Worm (Caenorhabditis elegans) whole organism, L2 larva: ENCODE data around the gene npax-2.
A peak's percentile ranks its signal among the peaks of the same experiment; 100 is the strongest.

Experiments
- ama-1 ChIP-seq: fragments of 150-350 bp; optimal IDR thresholded peaks from 2 replicates; lab custom pipeline; 2018; ENCODE audit warnings: inconsistent platforms
- gmeb-1 ChIP-seq: fragments of 150-350 bp; optimal IDR thresholded peaks from 2 replicates; lab custom pipeline; 2014; ENCODE audit warnings: missing biosample characterization, missing genetic modification characterization
- skn-1 ChIP-seq: sonication (generic microtip); optimal IDR thresholded peaks from 2 replicates; lab custom pipeline; 2017; ENCODE audit warnings: missing biosample characterization, missing genetic modification characterization
- snpc-4 ChIP-seq: fragments of 150-350 bp; optimal IDR thresholded peaks from 2 replicates; lab custom pipeline; 2014; ENCODE audit warnings: missing biosample characterization, missing genetic modification characterization
- unc-55 ChIP-seq: fragments of 150-350 bp; sonication (generic microtip); optimal IDR thresholded peaks from 3 replicates; lab custom pipeline; 2014; ENCODE audit warnings: missing biosample characterization, missing genetic modification reagents, missing genetic modification characterization

DNA sequence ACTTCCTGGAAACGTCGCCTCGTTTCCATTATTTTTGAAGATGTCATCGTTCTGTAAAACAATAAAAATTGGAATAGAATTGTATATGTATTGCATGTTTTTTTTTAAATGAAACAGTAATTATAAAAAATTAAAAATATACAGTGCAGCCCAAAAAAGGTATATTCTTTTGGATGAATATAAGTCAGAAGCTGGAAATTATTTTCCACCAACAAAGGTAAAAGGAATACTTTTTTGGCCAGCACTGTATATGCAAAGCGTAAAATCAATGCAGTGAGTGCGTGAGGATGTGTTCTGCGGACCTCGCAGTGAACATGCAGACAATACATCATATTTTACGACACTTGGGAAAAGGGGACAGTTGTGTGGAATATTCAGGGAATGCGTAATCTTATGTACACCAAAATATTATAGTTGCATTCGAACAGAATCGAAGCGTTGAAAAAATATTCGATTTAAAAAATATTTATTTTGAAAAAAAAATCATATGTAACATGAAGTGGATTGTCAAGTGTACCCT is 26.5 kb upstream of the npax-2 start, which contains the start of gene F48B9.8:
- TF ChIP-seq snpc-4 (tag; lab: Kevin White, UChicago), result no peak
- peak; percentile 12 for TF ChIP-seq gmeb-1
- TF ChIP-seq skn-1, result no peak
- TF ChIP-seq unc-55 (GFP tag; lab: Kevin White, UChicago), result peak; percentile 50
- no peak for TF ChIP-seq ama-1 (lab: Kevin White, UChicago)
